Worm (Caenorhabditis elegans) whole organism, L1 larva: ENCODE data around the gene moa-2.
A peak's percentile ranks its signal among the peaks of the same experiment; 100 is the strongest.

ENCODE experiments used
- C16A3.4 ChIP-seq: fragments of 150-350 bp; optimal IDR thresholded peaks from 2 replicates; lab custom pipeline; 2014; ENCODE audit warnings: missing biosample characterization, missing genetic modification characterization
- F16B12.6 ChIP-seq: fragments of 150-350 bp; optimal IDR thresholded peaks from 2 replicates; lab custom pipeline; 2014; ENCODE audit warnings: missing biosample characterization, missing genetic modification characterization
- Y116A8C.19 ChIP-seq: sonication (generic microtip); optimal IDR thresholded peaks from 2 replicates; lab custom pipeline; 2016; ENCODE audit warnings: missing compliant biosample characterization, missing genetic modification characterization, borderline replicate concordance
- blmp-1 ChIP-seq: fragments of 150-350 bp; optimal IDR thresholded peaks from 2 replicates; lab custom pipeline; 2014; ENCODE audit warnings: missing biosample characterization, missing genetic modification characterization
- ceh-63 ChIP-seq: fragments of 200-800 bp; sonication (Bioruptor generic); optimal IDR thresholded peaks from 2 replicates; lab custom pipeline; 2018; ENCODE audit warnings: mild to moderate bottlenecking, missing genetic modification characterization, missing compliant biosample characterization
- ceh-88 ChIP-seq: fragments of 200-800 bp; sonication (Bioruptor generic); IDR thresholded peaks from 2 replicates; pipeline ENCODE4 v1.3.6; 2022; ENCODE audit warnings: missing genetic modification characterization, missing compliant biosample characterization
- dpl-1 ChIP-seq, 3 experiments: fragments of 150-350 bp in 2 of 3; sonication (generic microtip) in 1 of 3; optimal IDR thresholded peaks; 2 replicates each; lab custom pipeline; 2014 to 2017; ENCODE audit warnings: missing biosample characterization in 3 of 3, missing genetic modification characterization in 3 of 3, missing genetic modification reagents in 3 of 3
- efl-1 ChIP-seq, 4 experiments: fragments of 150-350 bp; optimal IDR thresholded peaks in 3 of 4; peaks in 1 of 4; 1 replicate in 1 of 4; 2 replicates in 3 of 4; lab custom pipeline; 2014; ENCODE audit warnings: missing biosample characterization in 2 of 4, missing genetic modification characterization in 2 of 4, missing genetic modification reagents in 2 of 4
- efl-3 ChIP-seq: fragments of 200-800 bp; sonication (Bioruptor generic); optimal IDR thresholded peaks from 2 replicates; lab custom pipeline; 2018; ENCODE audit warnings: mild to moderate bottlenecking, missing genetic modification characterization, missing compliant biosample characterization
- egl-13 ChIP-seq: sonication (generic microtip); optimal IDR thresholded peaks from 2 replicates; lab custom pipeline; 2016; ENCODE audit warnings: missing genotype, missing genetic modification reagents, missing genetic modification characterization, missing compliant biosample characterization
- elt-2 ChIP-seq: sonication (generic microtip); optimal IDR thresholded peaks from 2 replicates; lab custom pipeline; 2016; ENCODE audit warnings: missing genetic modification characterization, mild to moderate bottlenecking, inconsistent platforms, missing compliant biosample characterization, missing genetic modification reagents
- fkh-10 ChIP-seq: sonication (generic microtip); optimal IDR thresholded peaks from 2 replicates; lab custom pipeline; 2017; ENCODE audit warnings: missing biosample characterization, missing genetic modification reagents, missing genetic modification characterization
- fkh-4 ChIP-seq: sonication (generic microtip); optimal IDR thresholded peaks from 2 replicates; lab custom pipeline; 2016; ENCODE audit warnings: missing compliant biosample characterization, missing genetic modification characterization, borderline replicate concordance
- fos-1 ChIP-seq: fragments of 150-350 bp; optimal IDR thresholded peaks from 2 replicates; lab custom pipeline; 2014; ENCODE audit warnings: missing biosample characterization, missing genetic modification characterization
- grh-1 ChIP-seq: fragments of 200-800 bp; sonication (Bioruptor generic); IDR thresholded peaks from 2 replicates; pipeline ENCODE4 v1.3.6; 2022; ENCODE audit warnings: missing genetic modification reagents, missing genetic modification characterization, missing compliant biosample characterization
- hlh-17 ChIP-seq: fragments of 200-800 bp; sonication (Bioruptor generic); optimal IDR thresholded peaks from 2 replicates; lab custom pipeline; 2018; ENCODE audit warnings: missing genetic modification characterization, mild to moderate bottlenecking, missing compliant biosample characterization, moderate library complexity, borderline replicate concordance
- hlh-4 ChIP-seq: sonication (generic microtip); optimal IDR thresholded peaks from 2 replicates; lab custom pipeline; 2016; ENCODE audit warnings: mild to moderate bottlenecking, missing genetic modification characterization, missing compliant biosample characterization
- irx-1 ChIP-seq: sonication (generic microtip); optimal IDR thresholded peaks from 2 replicates; lab custom pipeline; 2016; ENCODE audit warnings: missing genetic modification characterization, missing compliant biosample characterization
- lin-13 ChIP-seq: fragments of 150-350 bp; optimal IDR thresholded peaks from 2 replicates; lab custom pipeline; 2014; ENCODE audit warnings: missing biosample characterization, missing genetic modification reagents, missing genetic modification characterization
- lin-35 ChIP-seq, 2 experiments: fragments of 150-350 bp; optimal IDR thresholded peaks; 2 replicates each; lab custom pipeline; 2014; ENCODE audit warnings: missing biosample characterization in 2 of 2, missing genetic modification characterization in 2 of 2, missing genetic modification reagents in 2 of 2
- lsy-2 ChIP-seq, 2 experiments: fragments of 150-350 bp; optimal IDR thresholded peaks; 2 replicates each; lab custom pipeline; 2014; ENCODE audit warnings: missing biosample characterization in 2 of 2, missing genetic modification characterization in 2 of 2
- mdl-1 ChIP-seq, 2 experiments: fragments of 150-350 bp; optimal IDR thresholded peaks; 2 replicates each; lab custom pipeline; 2014 to 2017; ENCODE audit warnings: missing biosample characterization in 2 of 2, missing genetic modification characterization in 2 of 2, inconsistent platforms in 1 of 2
- mep-1 ChIP-seq: fragments of 150-350 bp; optimal IDR thresholded peaks from 2 replicates; lab custom pipeline; 2014; ENCODE audit warnings: missing biosample characterization, missing genetic modification characterization
- nhr-11 ChIP-seq: fragments of 150-350 bp; optimal IDR thresholded peaks from 2 replicates; lab custom pipeline; 2014; ENCODE audit warnings: missing biosample characterization, missing genetic modification characterization
- nhr-12 ChIP-seq: sonication (generic microtip); optimal IDR thresholded peaks from 2 replicates; lab custom pipeline; 2017; ENCODE audit warnings: missing biosample characterization, missing genetic modification characterization
- nhr-237 ChIP-seq: fragments of 150-350 bp; optimal IDR thresholded peaks from 2 replicates; lab custom pipeline; 2014; ENCODE audit warnings: missing biosample characterization, missing genetic modification characterization
- nhr-76 ChIP-seq: sonication (generic microtip); optimal IDR thresholded peaks from 2 replicates; lab custom pipeline; 2017; ENCODE audit warnings: missing biosample characterization, missing genetic modification characterization
- nhr-85 ChIP-seq: sonication (generic microtip); peaks from one replicate; lab custom pipeline; 2016; ENCODE audit warnings: missing genetic modification characterization, inconsistent platforms, missing compliant biosample characterization
- nhr-90 ChIP-seq: sonication (generic microtip); optimal IDR thresholded peaks from 2 replicates; lab custom pipeline; 2016; ENCODE audit warnings: mild to moderate bottlenecking, missing genetic modification characterization, missing compliant biosample characterization; ENCODE audit not compliant: poor library complexity
- pag-3 ChIP-seq: sonication (generic microtip); optimal IDR thresholded peaks from 2 replicates; lab custom pipeline; 2017; ENCODE audit warnings: missing genetic modification characterization, mild to moderate bottlenecking, missing compliant biosample characterization, antibody characterized with exemption, borderline replicate concordance; ENCODE audit not compliant: insufficient read depth
- rnt-1 ChIP-seq: sonication (generic microtip); optimal IDR thresholded peaks from 2 replicates; lab custom pipeline; 2016; ENCODE audit warnings: mild to moderate bottlenecking, missing genetic modification characterization, moderate library complexity, missing compliant biosample characterization
- skn-1 ChIP-seq: fragments of 150-350 bp; optimal IDR thresholded peaks from 2 replicates; lab custom pipeline; 2014; ENCODE audit warnings: missing biosample characterization, missing genetic modification characterization
- snu-23 ChIP-seq: sonication (generic microtip); optimal IDR thresholded peaks from 2 replicates; lab custom pipeline; 2016; ENCODE audit warnings: missing genetic modification characterization, missing compliant biosample characterization
- sup-37 ChIP-seq: fragments of 200-800 bp; sonication (Bioruptor generic); optimal IDR thresholded peaks from 2 replicates; lab custom pipeline; 2018; ENCODE audit warnings: mild to moderate bottlenecking, missing genetic modification characterization, missing compliant biosample characterization
- tlp-1 ChIP-seq: fragments of 150-350 bp; optimal IDR thresholded peaks from 2 replicates; lab custom pipeline; 2014; ENCODE audit warnings: missing biosample characterization, missing genetic modification characterization
- unc-86 ChIP-seq: sonication (generic microtip); optimal IDR thresholded peaks from 2 replicates; lab custom pipeline; 2016; ENCODE audit warnings: missing genetic modification characterization, missing compliant biosample characterization
- vab-15 ChIP-seq: sonication (generic microtip); optimal IDR thresholded peaks from 2 replicates; lab custom pipeline; 2017; ENCODE audit warnings: missing genotype, mild to moderate bottlenecking, missing genetic modification characterization, missing compliant biosample characterization
- xbp-1 ChIP-seq: sonication (generic microtip); optimal IDR thresholded peaks from 2 replicates; lab custom pipeline; 2016; ENCODE audit warnings: missing genetic modification characterization, missing compliant biosample characterization
- zag-1 ChIP-seq: fragments of 150-350 bp; optimal IDR thresholded peaks from 2 replicates; lab custom pipeline; 2014; ENCODE audit warnings: missing biosample characterization, missing genetic modification characterization
- ztf-11 ChIP-seq, 2 experiments: sonication (generic microtip); optimal IDR thresholded peaks; 2 replicates each; lab custom pipeline; 2016 to 2017; ENCODE audit warnings: missing genetic modification characterization in 2 of 2, missing biosample characterization in 1 of 2, missing compliant biosample characterization in 1 of 2

moa-2 gene

ce11 chrII:7663704-7664660, 34.9 kb downstream of the moa-2 start, which contains the start of the genes F18A1.7 and rpa-1:
TSS of gene F18A1.7 (minus strand) at chrII:7663754.
TSS of gene rpa-1 (plus strand) at chrII:7664582.
- TF ChIP-seq irx-1 = no peak
- TF ChIP-seq dpl-1 (GFP tag; optimal IDR thresholded peaks at IDR 0.05; lab: Kevin White, UChicago) = peak; percentile 53 to 82 (median 71)
- TF ChIP-seq F16B12.6 (tag; lab: Kevin White, UChicago) = peak; percentile 78
- no peak for TF ChIP-seq rnt-1
- no peak for TF ChIP-seq lin-13 (GFP tag; lab: Kevin White, UChicago)
- TF ChIP-seq ztf-11 (tag; optimal IDR thresholded peaks at IDR 0.05; lab: Kevin White, UChicago) = no peak
- TF ChIP-seq nhr-237 (tag; lab: Kevin White, UChicago) = no peak
- peak; percentile 25 for TF ChIP-seq mep-1
- no peak for TF ChIP-seq nhr-90 (tag; lab: Kevin White, UChicago)
- TF ChIP-seq grh-1 (GFP tag; lab: Robert Waterston, UW) = no peak
- peak; percentile 59 to 76 for TF ChIP-seq lin-35 (GFP tag; optimal IDR thresholded peaks at IDR 0.05; lab: Kevin White, UChicago)
- peak; percentile 11 to 60 for TF ChIP-seq lsy-2 (tag; optimal IDR thresholded peaks at IDR 0.05; lab: Kevin White, UChicago)
- TF ChIP-seq nhr-85 (tag; lab: Kevin White, UChicago) = no peak
- peak; percentile 39 for TF ChIP-seq blmp-1 (tag; lab: Kevin White, UChicago)
- TF ChIP-seq nhr-76 (tag; lab: Kevin White, UChicago) = no peak
- no peak for TF ChIP-seq C16A3.4 (tag; lab: Kevin White, UChicago)
- TF ChIP-seq nhr-11 = no peak
- no peak for TF ChIP-seq zag-1 (tag; lab: Kevin White, UChicago)
- TF ChIP-seq ceh-88 (GFP tag; lab: Robert Waterston, UW) = no peak
- no peak for TF ChIP-seq fkh-4
- TF ChIP-seq elt-2 (tag; lab: Kevin White, UChicago) = no peak
- no peak for TF ChIP-seq vab-15 (tag; lab: Kevin White, UChicago)
- TF ChIP-seq tlp-1 (tag; lab: Kevin White, UChicago) = no peak
- peak; percentile 15 for TF ChIP-seq snu-23 (GFP tag; lab: Kevin White, UChicago)
- no peak for TF ChIP-seq hlh-17 (GFP tag; lab: Kevin White, UChicago)
- TF ChIP-seq efl-1 (optimal IDR thresholded peaks at IDR 0.05; lab: Kevin White, UChicago) = peak; percentile 36 to 54
- TF ChIP-seq efl-1 (GFP tag; optimal IDR thresholded peaks at IDR 0.05 in 1 of 2; lab: Kevin White, UChicago) = peak; percentile 9 to 62
- TF ChIP-seq, all 84 proteins: peak for 8

ce11 chrII:7663028-7663427, 35.8 kb downstream of the moa-2 start:
- no peak for TF ChIP-seq sup-37
- no peak for TF ChIP-seq nhr-90 (tag; lab: Kevin White, UChicago)
- no peak for TF ChIP-seq efl-1 (optimal IDR thresholded peaks at IDR 0.05; lab: Kevin White, UChicago)
- TF ChIP-seq efl-1 (GFP tag; optimal IDR thresholded peaks at IDR 0.05 in 1 of 2; lab: Kevin White, UChicago) = peak in 1 of 2 experiments; percentile 51

DNA sequence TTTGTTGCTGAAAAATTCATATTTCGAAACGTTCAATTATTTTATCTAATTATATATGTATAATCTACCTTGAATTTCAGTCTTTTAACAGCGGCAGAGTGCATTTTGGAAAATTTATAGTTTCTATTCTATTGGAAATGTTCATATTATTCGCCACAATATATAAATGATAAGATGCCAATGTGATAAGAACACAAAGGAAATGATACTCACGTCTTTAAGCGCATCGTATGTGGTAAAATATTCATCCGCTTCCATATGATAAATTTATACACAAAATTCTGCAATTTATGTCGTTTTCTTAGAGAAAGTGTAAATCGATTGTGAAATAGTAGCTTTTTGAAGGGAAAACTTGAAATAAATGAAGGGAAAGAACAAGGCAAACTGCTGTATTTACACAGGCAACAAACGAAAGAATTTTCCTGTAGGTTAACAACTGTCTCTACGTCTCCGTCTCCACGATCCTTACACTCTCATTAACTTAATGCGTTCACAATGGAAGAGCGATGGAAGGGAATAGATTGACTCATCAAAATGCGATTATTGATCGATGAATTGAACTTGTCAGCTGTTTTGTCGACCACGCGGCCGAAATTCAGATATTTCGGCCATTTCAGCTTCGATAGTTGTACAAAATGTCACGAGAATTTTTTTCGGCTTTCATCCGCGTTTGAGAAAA, 36.7 kb downstream of the moa-2 start, which contains the start of gene alfa-1:
Gene alfa-1 (minus strand): TSS at position 515 of the 679 bp plus-strand sequence.
- TF ChIP-seq Y116A8C.19 (no peak), xbp-1 (tag; lab: Kevin White, UChicago) (no peak), ztf-11 (tag; optimal IDR thresholded peaks at IDR 0.05; lab: Kevin White, UChicago) (no peak), fos-1 (tag; lab: Kevin White, UChicago) (peak; percentile 25), tlp-1 (tag; lab: Kevin White, UChicago) (no peak), pag-3 (tag; lab: Kevin White, UChicago) (no peak), unc-86 (tag; lab: Kevin White, UChicago) (no peak), nhr-90 (tag; lab: Kevin White, UChicago) (no peak), irx-1 (no peak), mdl-1 (tag; optimal IDR thresholded peaks at IDR 0.05; lab: Kevin White, UChicago) (peak in 1 of 2 experiments; percentile 16), rnt-1 (peak; percentile 46), sup-37 (no peak), efl-1 (optimal IDR thresholded peaks at IDR 0.05; lab: Kevin White, UChicago) (peak in 1 of 2 experiments; percentile 5), efl-1 (GFP tag; optimal IDR thresholded peaks at IDR 0.05 in 1 of 2; lab: Kevin White, UChicago) (peak in 1 of 2 experiments; percentile 30), ceh-63 (GFP tag; lab: Kevin White, UChicago) (no peak), mep-1 (peak; percentile 54), nhr-12 (tag; lab: Kevin White, UChicago) (no peak), nhr-11 (no peak), fkh-10 (GFP tag; lab: Kevin White, UChicago) (no peak), efl-3 (no peak), lin-35 (GFP tag; optimal IDR thresholded peaks at IDR 0.05; lab: Kevin White, UChicago) (peak; percentile 27 to 39), egl-13 (tag; lab: Kevin White, UChicago) (no peak), nhr-237 (tag; lab: Kevin White, UChicago) (no peak), hlh-4 (tag; lab: Kevin White, UChicago) (no peak), elt-2 (tag; lab: Kevin White, UChicago) (peak; percentile 46), dpl-1 (GFP tag; optimal IDR thresholded peaks at IDR 0.05; lab: Kevin White, UChicago) (peak; percentile 8 to 31 (median 17)), skn-1 (tag; lab: Kevin White, UChicago) (no peak), snu-23 (GFP tag; lab: Kevin White, UChicago) (peak; percentile 41), fkh-4 (no peak), blmp-1 (tag; lab: Kevin White, UChicago) (peak; percentile 55)
